Worm (Caenorhabditis elegans): ENCODE measurements around the gene Y57G11B.3.

Y57G11B.3 gene

DNA sequence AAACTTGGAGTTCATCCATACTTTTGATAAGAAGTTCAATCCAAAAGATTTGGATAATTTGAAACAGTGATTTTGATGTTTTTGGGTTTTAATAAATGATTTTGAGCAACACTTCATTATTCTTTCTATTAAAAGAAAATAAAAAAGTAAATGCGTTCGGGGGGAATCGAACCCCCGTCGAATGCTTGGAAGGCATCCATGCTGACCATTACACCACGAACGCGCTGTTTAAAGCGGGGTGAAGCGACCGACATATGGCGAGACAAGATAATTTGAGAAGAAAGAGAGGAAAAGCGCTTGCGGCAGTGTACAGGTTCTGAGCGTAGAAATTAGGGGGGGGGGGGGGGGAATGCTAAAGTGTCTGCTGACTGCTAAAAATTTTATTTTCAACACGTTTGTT is 2.3 kb upstream of the Y57G11B.3 start:
- TF ChIP-seq sma-9 (GFP tag; optimal IDR thresholded peaks at IDR 0.05) (no peak), sma-9 (tag; optimal IDR thresholded peaks at IDR 0.05) (no peak), mdl-1 (tag; optimal IDR thresholded peaks at IDR 0.05) (no peak), unc-39 (tag; optimal IDR thresholded peaks at IDR 0.05) (no peak), mbf-1 (tag; optimal IDR thresholded peaks at IDR 0.05) (no peak), ceh-16 (tag; optimal IDR thresholded peaks at IDR 0.05) (no peak), sma-3 (GFP tag; optimal IDR thresholded peaks at IDR 0.05) (peak; percentile 32), nhr-6 (tag; optimal IDR thresholded peaks at IDR 0.05) (no peak), nhr-129 (tag; optimal IDR thresholded peaks at IDR 0.05) (peak; percentile 51), gmeb-1 (tag; optimal IDR thresholded peaks at IDR 0.05) (peak; percentile 23), crh-2 (tag; optimal IDR thresholded peaks at IDR 0.05) (peak; percentile 25), nhr-23 (tag; optimal IDR thresholded peaks at IDR 0.05) (no peak), ZK546.5 (tag; optimal IDR thresholded peaks at IDR 0.05) (no peak), elt-1 (tag; optimal IDR thresholded peaks at IDR 0.05) (no peak), dmd-4 (tag; optimal IDR thresholded peaks at IDR 0.05) (no peak), nhr-21 (tag; optimal IDR thresholded peaks at IDR 0.05) (peak; percentile 4), zag-1 (tag; optimal IDR thresholded peaks at IDR 0.05) (no peak), snpc-4 (tag; optimal IDR thresholded peaks at IDR 0.05) (peak; percentile 28), aly-2 (tag; optimal IDR thresholded peaks at IDR 0.05) (no peak), blmp-1 (tag; optimal IDR thresholded peaks at IDR 0.05; ENCODE audit: insufficient read depth) (no peak), nhr-12 (tag; optimal IDR thresholded peaks at IDR 0.05) (no peak), nhr-25 (tag; optimal IDR thresholded peaks at IDR 0.05) (no peak)

DNA sequence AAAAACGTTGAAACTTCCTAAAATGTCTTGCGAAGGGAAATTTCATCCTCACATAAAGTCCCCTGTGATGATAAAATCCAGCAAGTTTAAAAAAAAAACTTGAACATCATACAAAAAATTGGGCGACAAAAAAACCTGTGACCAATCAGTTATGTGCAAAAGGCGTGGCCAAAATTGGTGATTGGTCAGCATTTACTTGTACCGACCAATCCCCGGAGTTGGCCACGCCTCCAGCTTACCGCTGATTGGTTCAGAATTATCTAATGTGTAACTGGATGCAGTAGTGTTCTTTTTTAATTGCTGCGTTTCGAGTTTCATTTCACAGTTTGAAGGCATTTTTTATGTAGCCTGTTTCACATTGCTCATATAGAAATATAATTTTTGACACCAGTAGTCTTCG is 1.1 kb downstream of the Y57G11B.3 start:
- no peak for TF ChIP-seq lin-39 (tag; optimal IDR thresholded peaks at IDR 0.05)
- no peak for TF ChIP-seq unc-55 (GFP tag; optimal IDR thresholded peaks at IDR 0.05)
- TF ChIP-seq mab-5 (tag; optimal IDR thresholded peaks at IDR 0.05): no peak
- no peak for TF ChIP-seq nhr-21 (tag; optimal IDR thresholded peaks at IDR 0.05)
- TF ChIP-seq ztf-1 (GFP tag; conservative IDR thresholded peaks at IDR 0.05): no peak
- TF ChIP-seq aly-2 (tag; optimal IDR thresholded peaks at IDR 0.05): no peak
- no peak for TF ChIP-seq nhr-129 (tag; optimal IDR thresholded peaks at IDR 0.05)
- no peak for TF ChIP-seq ZK546.5 (tag; optimal IDR thresholded peaks at IDR 0.05)
- TF ChIP-seq crh-2 (tag; optimal IDR thresholded peaks at IDR 0.05): no peak
- TF ChIP-seq sma-9 (GFP tag; optimal IDR thresholded peaks at IDR 0.05): no peak
- TF ChIP-seq sma-9 (tag; optimal IDR thresholded peaks at IDR 0.05): no peak
- TF ChIP-seq Y55F3AM.14 (GFP tag; optimal IDR thresholded peaks at IDR 0.05): no peak
- TF ChIP-seq peb-1 (tag; optimal IDR thresholded peaks at IDR 0.05): no peak
- no peak for TF ChIP-seq gmeb-1 (tag; optimal IDR thresholded peaks at IDR 0.05)

DNA sequence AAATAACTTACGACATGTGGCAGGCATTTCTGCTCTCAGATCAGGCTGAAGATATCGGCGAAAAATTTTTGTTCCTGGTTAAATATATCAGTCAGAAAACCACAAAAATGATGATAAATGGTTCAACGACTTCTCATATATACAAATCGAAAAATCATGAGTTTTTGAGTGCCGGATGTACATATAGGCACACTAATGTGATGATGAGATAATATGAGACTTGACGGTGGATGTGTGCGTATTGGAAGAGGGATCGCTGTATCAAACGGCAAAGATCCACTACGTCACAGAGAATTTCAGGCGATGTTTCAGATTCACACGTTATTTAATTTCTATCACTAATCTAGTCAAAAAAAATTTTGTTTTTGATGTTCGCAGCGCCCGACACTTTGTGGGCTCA is 1.6 kb downstream of the Y57G11B.3 start, which contains the start of gene glb-34:
Gene glb-34 (minus strand): TSS at position 101 of the 400 bp plus-strand sequence.
- TF ChIP-seq lin-11 (tag; optimal IDR thresholded peaks at IDR 0.05) (no peak), nhr-6 (tag; optimal IDR thresholded peaks at IDR 0.05) (no peak), mdl-1 (tag; optimal IDR thresholded peaks at IDR 0.05) (no peak), zag-1 (tag; optimal IDR thresholded peaks at IDR 0.05) (no peak), nhr-23 (tag; optimal IDR thresholded peaks at IDR 0.05) (no peak), Y55F3AM.14 (GFP tag; optimal IDR thresholded peaks at IDR 0.05) (no peak), nhr-10 (tag; optimal IDR thresholded peaks at IDR 0.05) (no peak), crh-2 (tag; optimal IDR thresholded peaks at IDR 0.05) (no peak), elt-3 (tag; optimal IDR thresholded peaks at IDR 0.05) (no peak), gmeb-1 (tag; optimal IDR thresholded peaks at IDR 0.05) (no peak), nhr-21 (tag; optimal IDR thresholded peaks at IDR 0.05) (no peak), mab-5 (tag; optimal IDR thresholded peaks at IDR 0.05) (no peak), alr-1 (tag; optimal IDR thresholded peaks at IDR 0.05) (no peak)

DNA sequence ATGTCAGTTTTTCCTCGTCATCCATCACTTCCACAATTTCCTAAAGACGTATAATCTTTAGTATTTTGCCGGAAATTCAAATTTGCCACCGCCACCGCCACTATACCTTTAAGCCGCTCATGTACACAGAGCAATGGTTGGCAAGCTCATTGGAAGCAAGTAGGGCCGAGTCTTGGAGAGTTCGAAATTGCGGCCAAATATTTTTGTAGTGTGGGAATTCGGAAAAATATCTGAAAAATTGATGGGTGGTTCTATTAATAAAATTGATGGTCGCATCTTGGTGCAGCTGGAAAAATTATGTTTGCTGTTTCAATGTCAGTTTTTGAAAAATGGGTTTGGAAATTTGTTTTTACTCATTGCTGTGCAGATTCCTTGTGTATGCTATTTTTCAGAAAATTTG is 2.6 kb downstream of the Y57G11B.3 start:
- TF ChIP-seq ztf-11 (tag; optimal IDR thresholded peaks at IDR 0.05) (no peak), nhr-23 (tag; optimal IDR thresholded peaks at IDR 0.05) (no peak), lin-39 (tag; optimal IDR thresholded peaks at IDR 0.05) (no peak), nhr-10 (tag; optimal IDR thresholded peaks at IDR 0.05) (no peak), ama-1 (optimal IDR thresholded peaks at IDR 0.05) (no peak), nhr-12 (tag; optimal IDR thresholded peaks at IDR 0.05) (no peak), unc-62 (GFP tag; optimal IDR thresholded peaks at IDR 0.05) (no peak), alr-1 (tag; optimal IDR thresholded peaks at IDR 0.05) (no peak), dmd-4 (tag; optimal IDR thresholded peaks at IDR 0.05) (no peak), lin-13 (GFP tag; optimal IDR thresholded peaks at IDR 0.05) (no peak)
